Fruit fly (Drosophila melanogaster) whole organism, embryonic: Measurements from ENCODE around the gene CG6000.

Experiments
- Asciz ChIP-seq: fragments of 200-800 bp; sonication (Bioruptor generic); optimal IDR thresholded peaks from 2 replicates; lab custom pipeline; 2017; ENCODE audit warnings: missing biosample characterization, mild to moderate bottlenecking, missing genetic modification characterization, missing genetic modification reagents
- CG10147 ChIP-seq: fragments of 200-800 bp; sonication (Bioruptor generic); optimal IDR thresholded peaks from 2 replicates; lab custom pipeline; 2019; ENCODE audit warnings: missing biosample characterization, mild to moderate bottlenecking, missing genetic modification characterization, moderate library complexity
- CG10267 ChIP-seq: fragments of 200-800 bp; sonication (Bioruptor generic); optimal IDR thresholded peaks from 2 replicates; lab custom pipeline; 2018; ENCODE audit warnings: missing biosample characterization, mild to moderate bottlenecking, missing genetic modification characterization, moderate library complexity
- CG10366 ChIP-seq: fragments of 200-800 bp; sonication (Bioruptor generic); IDR thresholded peaks from 2 replicates; pipeline ENCODE4 v1.3.6; 2022; ENCODE audit warnings: missing biosample characterization, missing genetic modification characterization
- CG10543 ChIP-seq: fragments of 200-800 bp; sonication (Bioruptor generic); optimal IDR thresholded peaks from 3 replicates; lab custom pipeline; 2017; ENCODE audit warnings: missing biosample characterization, mild to moderate bottlenecking, missing genetic modification characterization, moderate library complexity
- CG13894 ChIP-seq: fragments of 200-800 bp; sonication (Bioruptor generic); optimal IDR thresholded peaks from 3 replicates; lab custom pipeline; 2018; ENCODE audit warnings: missing biosample characterization, mild to moderate bottlenecking, missing genetic modification characterization, moderate library complexity
- CG16813 ChIP-seq: fragments of 200-800 bp; sonication (Bioruptor generic); IDR thresholded peaks from 3 replicates; pipeline ENCODE4 v1.3.6; 2022; ENCODE audit warnings: missing biosample characterization, missing genetic modification characterization; ENCODE audit not compliant: partially characterized antibody
- CG16863 ChIP-seq: fragments of 200-800 bp; sonication (Bioruptor generic); optimal IDR thresholded peaks from 3 replicates; lab custom pipeline; 2016; ENCODE audit warnings: missing biosample characterization, missing genetic modification characterization
- CG17612 ChIP-seq: fragments of 200-800 bp; sonication (Bioruptor generic); IDR thresholded peaks from 2 replicates; pipeline ENCODE4 v1.3.6; 2022; ENCODE audit warnings: missing biosample characterization, missing genetic modification characterization
- CG3065 ChIP-seq: fragments of 200-800 bp; sonication (Bioruptor generic); optimal IDR thresholded peaks from 2 replicates; lab custom pipeline; 2016; ENCODE audit warnings: missing biosample characterization, missing genetic modification characterization
- CG31224 ChIP-seq: fragments of 200-800 bp; sonication (Bioruptor generic); IDR thresholded peaks from 2 replicates; pipeline ENCODE4 v1.3.6; 2022; ENCODE audit warnings: missing biosample characterization, missing genetic modification characterization
- CG32532 ChIP-seq: fragments of 200-800 bp; sonication (Bioruptor generic); IDR thresholded peaks from 2 replicates; pipeline ENCODE4 v1.3.6; 2022; ENCODE audit warnings: missing biosample characterization, missing genetic modification characterization
- CG34224 ChIP-seq: fragments of 200-800 bp; sonication (Bioruptor generic); IDR thresholded peaks from 3 replicates; pipeline ENCODE4 v1.3.6; 2022; ENCODE audit warnings: missing biosample characterization, missing genetic modification characterization; ENCODE audit not compliant: partially characterized antibody
- CG3847 ChIP-seq: fragments of 200-800 bp; sonication (Bioruptor generic); IDR thresholded peaks from 2 replicates; pipeline ENCODE4 v1.3.6; 2022; ENCODE audit warnings: missing biosample characterization, missing genetic modification characterization
- CG42726 ChIP-seq: fragments of 200-800 bp; sonication (Bioruptor generic); IDR thresholded peaks from 2 replicates; pipeline ENCODE4 v1.3.6; 2022; ENCODE audit warnings: missing biosample characterization, missing genetic modification characterization; ENCODE audit not compliant: partially characterized antibody
- CG4328 ChIP-seq: fragments of 200-800 bp; sonication (Bioruptor generic); optimal IDR thresholded peaks from 3 replicates; lab custom pipeline; 2017; ENCODE audit warnings: missing biosample characterization, missing genetic modification reagents, missing genetic modification characterization
- CG4617 ChIP-seq: fragments of 200-800 bp; sonication (Bioruptor generic); optimal IDR thresholded peaks from 3 replicates; lab custom pipeline; 2016; ENCODE audit warnings: missing biosample characterization, missing genetic modification characterization, borderline replicate concordance
- CG6254 ChIP-seq: fragments of 200-800 bp; sonication (Bioruptor generic); optimal IDR thresholded peaks from 3 replicates; lab custom pipeline; 2017; ENCODE audit warnings: mild to moderate bottlenecking, missing biosample characterization, missing genetic modification reagents, missing genetic modification characterization
- CG9609 ChIP-seq: fragments of 200-800 bp; sonication (Bioruptor generic); optimal IDR thresholded peaks from 3 replicates; lab custom pipeline; 2016; ENCODE audit warnings: missing biosample characterization, missing genetic modification characterization
- D19A ChIP-seq: fragments of 200-800 bp; optimal IDR thresholded peaks from 3 replicates; lab custom pipeline; 2019; ENCODE audit warnings: missing biosample characterization, mild to moderate bottlenecking, missing genetic modification characterization, moderate library complexity
- Dp ChIP-seq: fragments of 200-800 bp; sonication (Bioruptor generic); optimal IDR thresholded peaks from 2 replicates; lab custom pipeline; 2018; ENCODE audit warnings: missing biosample characterization, mild to moderate bottlenecking, missing genetic modification characterization, moderate library complexity
- Ets97D ChIP-seq: fragments of 200-800 bp; sonication (Bioruptor generic); optimal IDR thresholded peaks from 3 replicates; lab custom pipeline; 2016; ENCODE audit warnings: missing biosample characterization, missing genetic modification characterization
- Hr78 ChIP-seq, 2 experiments: fragments of 200-800 bp in 1 of 2; fragments of >200 bp in 1 of 2; sonication (Bioruptor generic) in 1 of 2; optimal IDR thresholded peaks; 2 replicates each; lab custom pipeline; 2017 to 2019; ENCODE audit warnings: missing biosample characterization in 2 of 2, missing genetic modification characterization in 2 of 2, mild to moderate bottlenecking in 1 of 2, moderate library complexity in 1 of 2
- Hsf ChIP-seq: fragments of 200-800 bp; sonication (Bioruptor generic); optimal IDR thresholded peaks from 3 replicates; lab custom pipeline; 2016; ENCODE audit warnings: missing biosample characterization, missing genetic modification characterization
- Kr ChIP-seq: fragments of 200-800 bp; sonication (Bioruptor generic); optimal IDR thresholded peaks from 2 replicates; lab custom pipeline; 2017; ENCODE audit warnings: missing biosample characterization, mild to moderate bottlenecking, missing genetic modification characterization
- Mad ChIP-seq: fragments of 200-800 bp; sonication (Bioruptor generic); optimal IDR thresholded peaks from 2 replicates; lab custom pipeline; 2016; ENCODE audit warnings: missing biosample characterization, missing genetic modification characterization
- Myb ChIP-seq: fragments of 200-800 bp; sonication (Bioruptor generic); optimal IDR thresholded peaks from 2 replicates; lab custom pipeline; 2016; ENCODE audit warnings: missing biosample characterization, missing genetic modification characterization
- Scr ChIP-seq: fragments of 200-800 bp; sonication (Bioruptor generic); IDR thresholded peaks from 2 replicates; pipeline ENCODE4 v1.3.6; 2022; ENCODE audit warnings: missing biosample characterization, missing genetic modification characterization; ENCODE audit not compliant: partially characterized antibody
- Side ChIP-seq: fragments of 200-800 bp; sonication (Bioruptor generic); optimal IDR thresholded peaks from 2 replicates; lab custom pipeline; 2016; ENCODE audit warnings: missing biosample characterization, missing genetic modification characterization
- Sin3A ChIP-seq: fragments of >200 bp; optimal IDR thresholded peaks from 2 replicates; lab custom pipeline; 2018
- Sry-δ ChIP-seq: fragments of 200-800 bp; sonication (Bioruptor generic); optimal IDR thresholded peaks from 2 replicates; lab custom pipeline; 2016; ENCODE audit warnings: missing biosample characterization, missing genetic modification characterization
- Vsx1 ChIP-seq: fragments of 200-800 bp; sonication (Bioruptor generic); optimal IDR thresholded peaks from 2 replicates; lab custom pipeline; 2017; ENCODE audit warnings: missing biosample characterization, mild to moderate bottlenecking, missing genetic modification characterization, missing genetic modification reagents
- az2 ChIP-seq: fragments of 200-800 bp; sonication (Bioruptor generic); optimal IDR thresholded peaks from 3 replicates; lab custom pipeline; 2016; ENCODE audit warnings: missing biosample characterization, missing genetic modification characterization
- chif ChIP-seq, 2 experiments: fragments of 200-800 bp; sonication (Bioruptor generic); optimal IDR thresholded peaks; 3 replicates each; lab custom pipeline; 2016; ENCODE audit warnings: missing biosample characterization in 2 of 2, missing genetic modification characterization in 2 of 2
- dan ChIP-seq: fragments of 200-800 bp; sonication (Bioruptor generic); IDR thresholded peaks from 2 replicates; pipeline ENCODE4 v1.3.6; 2022; ENCODE audit warnings: missing biosample characterization, missing genetic modification characterization
- ewg ChIP-seq: fragments of 200-800 bp; sonication (Bioruptor generic); optimal IDR thresholded peaks from 3 replicates; lab custom pipeline; 2017; ENCODE audit warnings: mild to moderate bottlenecking, missing biosample characterization, missing genetic modification reagents, missing genetic modification characterization
- eyg ChIP-seq: fragments of 200-800 bp; sonication (Bioruptor generic); optimal IDR thresholded peaks from 3 replicates; lab custom pipeline; 2016; ENCODE audit warnings: missing biosample characterization, missing genetic modification characterization
- gcm ChIP-seq: fragments of 200-800 bp; sonication (Bioruptor generic); optimal IDR thresholded peaks from 2 replicates; lab custom pipeline; 2019; ENCODE audit warnings: missing biosample characterization, mild to moderate bottlenecking, missing genetic modification characterization, moderate library complexity
- her ChIP-seq: fragments of 200-800 bp; sonication (Bioruptor generic); optimal IDR thresholded peaks from 2 replicates; lab custom pipeline; 2016; ENCODE audit warnings: missing biosample characterization, missing genetic modification characterization
- hkb ChIP-seq, 2 experiments: fragments of 200-800 bp in 1 of 2; fragments of >200 bp in 1 of 2; sonication (Bioruptor generic) in 1 of 2; IDR thresholded peaks in 1 of 2; optimal IDR thresholded peaks in 1 of 2; 2 replicates each; pipeline versions ENCODE4 v1.3.6 to Lab custom; 2017 to 2022; ENCODE audit warnings: missing biosample characterization in 1 of 2, missing genetic modification characterization in 1 of 2
- insv ChIP-seq, 2 experiments: fragments of 200-800 bp; sonication (Bioruptor generic); optimal IDR thresholded peaks; 3 replicates each; lab custom pipeline; 2016 to 2018; ENCODE audit warnings: missing biosample characterization in 2 of 2, missing genetic modification characterization in 2 of 2
- kay ChIP-seq: fragments of 200-800 bp; sonication (Bioruptor generic); optimal IDR thresholded peaks from 2 replicates; lab custom pipeline; 2016; ENCODE audit warnings: missing biosample characterization, missing genetic modification characterization
- ken ChIP-seq: fragments of 200-800 bp; sonication (Bioruptor generic); IDR thresholded peaks from 3 replicates; pipeline ENCODE4 v1.3.6; 2022; ENCODE audit warnings: missing biosample characterization, missing genetic modification characterization
- kni ChIP-seq: fragments of 200-800 bp; sonication (Bioruptor generic); optimal IDR thresholded peaks from 3 replicates; lab custom pipeline; 2017; ENCODE audit warnings: mild to moderate bottlenecking, missing biosample characterization, missing genetic modification reagents, missing genetic modification characterization
- mirr ChIP-seq: fragments of 200-800 bp; sonication (Bioruptor generic); optimal IDR thresholded peaks from 3 replicates; lab custom pipeline; 2018; ENCODE audit warnings: missing biosample characterization, mild to moderate bottlenecking, missing genetic modification characterization
- sd ChIP-seq: fragments of 200-800 bp; sonication (Bioruptor generic); optimal IDR thresholded peaks from 3 replicates; lab custom pipeline; 2018; ENCODE audit warnings: missing biosample characterization, mild to moderate bottlenecking, missing genetic modification characterization, moderate library complexity
- vnd ChIP-seq: fragments of 200-800 bp; sonication (Bioruptor generic); IDR thresholded peaks from 3 replicates; pipeline ENCODE4 v1.3.6; 2022; ENCODE audit warnings: missing biosample characterization, missing genetic modification characterization; ENCODE audit not compliant: partially characterized antibody
- zfh2 ChIP-seq: fragments of 200-800 bp; sonication (Bioruptor generic); optimal IDR thresholded peaks from 2 replicates; lab custom pipeline; 2016; ENCODE audit warnings: missing biosample characterization, missing genetic modification characterization

CG6000 gene

dm6 chr3R:24047998-24048511, 6.1 kb upstream of the CG6000 start, which contains the start of gene Rox8 (continued):
- TF ChIP-seq Ets97D (GFP tag; lab: Kevin White, UChicago), result peak; percentile 70
- TF ChIP-seq Sry-δ (GFP tag; lab: Kevin White, UChicago), result peak; percentile 69
- TF ChIP-seq CG13894 (tag; lab: Kevin White, UChicago), result peak; percentile 69
- TF ChIP-seq CG42726 (GFP tag; lab: Robert Waterston, UW), result no peak
- TF ChIP-seq CG10543 (GFP tag; lab: Kevin White, UChicago), result peak; percentile 76
- TF ChIP-seq Dp (GFP tag; lab: Kevin White, UChicago), result peak; percentile 38
- peak; percentile 12 for TF ChIP-seq Mad (GFP tag; lab: Kevin White, UChicago)
- TF ChIP-seq CG6254 (GFP tag; lab: Kevin White, UChicago), result peak; percentile 20
- TF ChIP-seq CG16813 (GFP tag; lab: Robert Waterston, UW), result peak; percentile 50; the same call in 2 of the 3 replicates
- TF ChIP-seq her (GFP tag; lab: Kevin White, UChicago), result peak; percentile 18
- 0 out of 2 replicates have a peak, but pooled peaks have one; percentile 7 for TF ChIP-seq CG31224 (GFP tag; lab: Robert Waterston, UW)
- peak; percentile 11 for TF ChIP-seq CG16863 (GFP tag; lab: Kevin White, UChicago)
- TF ChIP-seq Scr (GFP tag; lab: Robert Waterston, UW), result peak; percentile 56
- peak; percentile 13 for TF ChIP-seq gcm (GFP tag; lab: Kevin White, UChicago)
- peak; percentile 3 for TF ChIP-seq Kr
- TF ChIP-seq Asciz (GFP tag; lab: Kevin White, UChicago), result no peak
- peak; percentile 43 for TF ChIP-seq ewg (GFP tag; lab: Kevin White, UChicago)
- peak; percentile 82 for TF ChIP-seq CG4617
- peak in 1 of 2 experiments; percentile 64 for TF ChIP-seq Hr78 (GFP tag; optimal IDR thresholded peaks at IDR 0.05; lab: Kevin White, UChicago)
- peak; percentile 45 for TF ChIP-seq Hsf (GFP tag; lab: Kevin White, UChicago)
- peak; percentile 38 for TF ChIP-seq sd (tag; lab: Kevin White, UChicago)
- TF ChIP-seq CG32532 (GFP tag; lab: Robert Waterston, UW), result peak; percentile 31; the same call in 1 of the 2 replicates
- no peak for TF ChIP-seq CG17612 (GFP tag; lab: Robert Waterston, UW)
- TF ChIP-seq zfh2 (GFP tag; lab: Kevin White, UChicago), result peak; percentile 24
- TF ChIP-seq CG4328, result peak; percentile 61
- no peak for TF ChIP-seq dan (GFP tag; lab: Robert Waterston, UW)
- no peak for TF ChIP-seq ken
- TF ChIP-seq D19A (tag; lab: Kevin White, UChicago), result peak; percentile 38
- peak; percentile 35 for TF ChIP-seq az2 (GFP tag; lab: Kevin White, UChicago)
- peak; percentile 34 for TF ChIP-seq Side (GFP tag; lab: Kevin White, UChicago)
- TF ChIP-seq insv (GFP tag; optimal IDR thresholded peaks at IDR 0.05; lab: Kevin White, UChicago), result peak in 1 of 2 experiments; percentile 1
- TF ChIP-seq Vsx1 (GFP tag; lab: Kevin White, UChicago), result peak; percentile 80
- peak; percentile 67 for TF ChIP-seq hkb (optimal IDR thresholded peaks at IDR 0.05; lab: Kevin White, UChicago)
- TF ChIP-seq hkb (GFP tag; IDR thresholded peaks at IDR 0.05; lab: Robert Waterston, UW), result no peak
- peak; percentile 45 for TF ChIP-seq CG10147
- TF ChIP-seq Myb, result peak; percentile 21
- peak; percentile 26 for TF ChIP-seq kay (GFP tag; lab: Kevin White, UChicago)
- no peak for TF ChIP-seq CG3065 (GFP tag; lab: Kevin White, UChicago)
- TF ChIP-seq CG3847 (GFP tag; lab: Robert Waterston, UW), result peak; percentile 34; the same call in 1 of the 2 replicates
- peak; percentile 55; the same call in 2 of the 3 replicates for TF ChIP-seq vnd (GFP tag; lab: Robert Waterston, UW)
- peak; percentile 68 for TF ChIP-seq kni (GFP tag; lab: Kevin White, UChicago)
- TF ChIP-seq CG9609 (GFP tag; lab: Kevin White, UChicago), result peak; percentile 15
- TF ChIP-seq CG10267 (tag; lab: Kevin White, UChicago), result peak; percentile 62
- no peak for TF ChIP-seq CG10366
- no peak for TF ChIP-seq eyg (GFP tag; lab: Kevin White, UChicago)
- peak in 1 of 2 experiments; percentile 26 for TF ChIP-seq chif (GFP tag; optimal IDR thresholded peaks at IDR 0.05; lab: Kevin White, UChicago)
- TF ChIP-seq mirr (GFP tag; lab: Kevin White, UChicago), result peak; percentile 20
- peak; percentile 88 for TF ChIP-seq Sin3A (lab: Kevin White, UChicago)
- TF ChIP-seq CG34224, result peak; percentile 52; the same call in 1 of the 3 replicates
